Fruit fly (Drosophila melanogaster) whole organism, embryonic: ENCODE data around the gene sa.

Experiments
- Antp ChIP-seq: fragments of 200-800 bp; sonication (Bioruptor generic); optimal IDR thresholded peaks from 3 replicates; lab custom pipeline; 2016; ENCODE audit warnings: missing biosample characterization, missing genetic modification characterization
- Atf-2 ChIP-seq: fragments of 200-800 bp; sonication (Bioruptor generic); optimal IDR thresholded peaks from 2 replicates; lab custom pipeline; 2016; ENCODE audit warnings: missing biosample characterization, missing genetic modification characterization
- CG10321 ChIP-seq: fragments of 200-800 bp; sonication (Bioruptor generic); IDR thresholded peaks from 2 replicates; pipeline ENCODE4 v1.3.6; 2022; ENCODE audit warnings: missing biosample characterization, missing genetic modification characterization
- CG10959 ChIP-seq: fragments of 200-800 bp; sonication (Bioruptor generic); IDR thresholded peaks from 2 replicates; pipeline ENCODE4 v1.3.6; 2022; ENCODE audit warnings: missing biosample characterization, missing genetic modification characterization
- CG12744 ChIP-seq: fragments of 200-800 bp; sonication (Bioruptor generic); optimal IDR thresholded peaks from 2 replicates; lab custom pipeline; 2016; ENCODE audit warnings: missing biosample characterization, missing genetic modification characterization
- CG15479 ChIP-seq: fragments of 200-800 bp; sonication (Bioruptor generic); optimal IDR thresholded peaks from 3 replicates; lab custom pipeline; 2019; ENCODE audit warnings: missing biosample characterization, mild to moderate bottlenecking, missing genetic modification characterization, moderate library complexity
- CG1647 ChIP-seq: fragments of 200-800 bp; sonication (Bioruptor generic); optimal IDR thresholded peaks from 3 replicates; lab custom pipeline; 2016; ENCODE audit warnings: missing biosample characterization, missing genetic modification characterization
- CG16779 ChIP-seq: fragments of 200-800 bp; sonication (Bioruptor generic); IDR thresholded peaks from 2 replicates; pipeline ENCODE4 v1.3.6; 2022; ENCODE audit warnings: missing biosample characterization, missing genetic modification characterization
- CG18476 ChIP-seq: fragments of 200-800 bp; sonication (Bioruptor generic); optimal IDR thresholded peaks from 2 replicates; lab custom pipeline; 2016; ENCODE audit warnings: missing biosample characterization, mild to moderate bottlenecking, missing genetic modification characterization
- CG18764 ChIP-seq: fragments of 200-800 bp; sonication (Bioruptor generic); optimal IDR thresholded peaks from 3 replicates; lab custom pipeline; 2016; ENCODE audit warnings: missing biosample characterization, missing genetic modification characterization
- CG2199 ChIP-seq: fragments of 200-800 bp; sonication (Bioruptor generic); IDR thresholded peaks from 3 replicates; pipeline ENCODE4 v1.3.6; 2022; ENCODE audit warnings: missing biosample characterization, missing genetic modification characterization
- CG3065 ChIP-seq: fragments of 200-800 bp; sonication (Bioruptor generic); optimal IDR thresholded peaks from 2 replicates; lab custom pipeline; 2016; ENCODE audit warnings: missing biosample characterization, missing genetic modification characterization
- CG34422 ChIP-seq: fragments of 200-800 bp; sonication (Bioruptor generic); IDR thresholded peaks from 3 replicates; pipeline ENCODE4 v1.3.6; 2022; ENCODE audit warnings: missing biosample characterization, missing genetic modification characterization
- CG42726 ChIP-seq: fragments of 200-800 bp; sonication (Bioruptor generic); IDR thresholded peaks from 2 replicates; pipeline ENCODE4 v1.3.6; 2022; ENCODE audit warnings: missing biosample characterization, missing genetic modification characterization; ENCODE audit not compliant: partially characterized antibody
- CG4328 ChIP-seq: fragments of 200-800 bp; sonication (Bioruptor generic); optimal IDR thresholded peaks from 3 replicates; lab custom pipeline; 2017; ENCODE audit warnings: missing biosample characterization, missing genetic modification reagents, missing genetic modification characterization
- CG4707 ChIP-seq: fragments of 200-800 bp; sonication (Bioruptor generic); optimal IDR thresholded peaks from 2 replicates; lab custom pipeline; 2018; ENCODE audit warnings: missing biosample characterization, mild to moderate bottlenecking, missing genetic modification characterization, moderate library complexity
- CG6791 ChIP-seq: fragments of 200-800 bp; sonication (Bioruptor generic); IDR thresholded peaks from 3 replicates; pipeline ENCODE4 v1.3.6; 2022; ENCODE audit warnings: missing biosample characterization, missing genetic modification characterization; ENCODE audit not compliant: partially characterized antibody
- CG7271 ChIP-seq: fragments of 200-800 bp; sonication (Bioruptor generic); optimal IDR thresholded peaks from 2 replicates; lab custom pipeline; 2018; ENCODE audit warnings: missing biosample characterization, mild to moderate bottlenecking, missing genetic modification characterization, moderate library complexity
- CoRest ChIP-seq: fragments of 200-800 bp; sonication (Bioruptor generic); optimal IDR thresholded peaks from 3 replicates; lab custom pipeline; 2018; ENCODE audit warnings: missing biosample characterization, mild to moderate bottlenecking, missing genetic modification characterization, moderate library complexity
- Doc2 ChIP-seq: fragments of 200-800 bp; sonication (Bioruptor generic); IDR thresholded peaks from 2 replicates; pipeline ENCODE4 v1.3.6; 2022; ENCODE audit warnings: missing biosample characterization, missing genetic modification characterization
- Eip74EF ChIP-seq, 2 experiments: fragments of 200-800 bp in 1 of 2; fragments of >200 bp in 1 of 2; sonication (Bioruptor generic) in 1 of 2; optimal IDR thresholded peaks; 2 replicates each; lab custom pipeline; 2017 to 2019; ENCODE audit warnings: missing biosample characterization in 2 of 2, missing genetic modification characterization in 2 of 2, mild to moderate bottlenecking in 1 of 2, moderate library complexity in 1 of 2
- Fer3 ChIP-seq: fragments of 200-800 bp; sonication (Bioruptor generic); optimal IDR thresholded peaks from 2 replicates; lab custom pipeline; 2018; ENCODE audit warnings: missing biosample characterization, mild to moderate bottlenecking, missing genetic modification characterization, moderate library complexity
- H2.0 ChIP-seq: fragments of 200-800 bp; sonication (Bioruptor generic); IDR thresholded peaks from 2 replicates; pipeline ENCODE4 v1.3.6; 2022; ENCODE audit warnings: missing biosample characterization, missing genetic modification characterization
- HLHmδ ChIP-seq: fragments of 200-800 bp; sonication (Bioruptor generic); optimal IDR thresholded peaks from 2 replicates; lab custom pipeline; 2018; ENCODE audit warnings: missing biosample characterization, mild to moderate bottlenecking, missing genetic modification characterization, moderate library complexity
- Hr78 ChIP-seq, 2 experiments: fragments of 200-800 bp in 1 of 2; fragments of >200 bp in 1 of 2; sonication (Bioruptor generic) in 1 of 2; optimal IDR thresholded peaks; 2 replicates each; lab custom pipeline; 2017 to 2019; ENCODE audit warnings: missing biosample characterization in 2 of 2, missing genetic modification characterization in 2 of 2, mild to moderate bottlenecking in 1 of 2, moderate library complexity in 1 of 2
- MESR4 ChIP-seq: fragments of 200-800 bp; sonication (Bioruptor generic); optimal IDR thresholded peaks from 2 replicates; lab custom pipeline; 2018; ENCODE audit warnings: missing biosample characterization, mild to moderate bottlenecking, missing genetic modification characterization, moderate library complexity
- Mes4 ChIP-seq: fragments of 200-800 bp; sonication (Bioruptor generic); optimal IDR thresholded peaks from 2 replicates; lab custom pipeline; 2016; ENCODE audit warnings: missing biosample characterization, missing genetic modification characterization
- NC2β ChIP-seq: fragments of 200-800 bp; sonication (Bioruptor generic); optimal IDR thresholded peaks from 2 replicates; lab custom pipeline; 2016; ENCODE audit warnings: missing biosample characterization, missing genetic modification characterization
- Side ChIP-seq: fragments of 200-800 bp; sonication (Bioruptor generic); optimal IDR thresholded peaks from 2 replicates; lab custom pipeline; 2016; ENCODE audit warnings: missing biosample characterization, missing genetic modification characterization
- Spps ChIP-seq: fragments of 200-800 bp; sonication (Bioruptor generic); optimal IDR thresholded peaks from 2 replicates; lab custom pipeline; 2018; ENCODE audit warnings: missing biosample characterization, mild to moderate bottlenecking, missing genetic modification characterization
- al ChIP-seq: fragments of 200-800 bp; sonication (Bioruptor generic); IDR thresholded peaks from 2 replicates; pipeline ENCODE4 v1.3.6; 2022; ENCODE audit warnings: missing biosample characterization, missing genetic modification characterization
- ato ChIP-seq: fragments of 200-800 bp; sonication (Bioruptor generic); IDR thresholded peaks from 2 replicates; pipeline ENCODE4 v1.3.6; 2022; ENCODE audit warnings: missing biosample characterization, missing genetic modification characterization; ENCODE audit not compliant: partially characterized antibody
- cas ChIP-seq: fragments of 200-800 bp; sonication (Bioruptor generic); IDR thresholded peaks from 2 replicates; pipeline ENCODE4 v1.3.6; 2022; ENCODE audit warnings: missing biosample characterization, missing genetic modification characterization
- ci ChIP-seq: fragments of 200-800 bp; sonication (Bioruptor generic); IDR thresholded peaks from 3 replicates; pipeline ENCODE4 v1.3.6; 2022; ENCODE audit warnings: missing biosample characterization, missing genetic modification characterization
- crp ChIP-seq, 2 experiments: fragments of 200-800 bp; sonication (Bioruptor generic); optimal IDR thresholded peaks; 2 replicates in 1 of 2; 3 replicates in 1 of 2; lab custom pipeline; 2017; ENCODE audit warnings: missing biosample characterization in 2 of 2, missing genetic modification characterization in 2 of 2, mild to moderate bottlenecking in 1 of 2, moderate library complexity in 1 of 2
- eyg ChIP-seq: fragments of 200-800 bp; sonication (Bioruptor generic); optimal IDR thresholded peaks from 3 replicates; lab custom pipeline; 2016; ENCODE audit warnings: missing biosample characterization, missing genetic modification characterization
- fru ChIP-seq: fragments of >200 bp; optimal IDR thresholded peaks from 2 replicates; lab custom pipeline; 2017
- ftz-f1 ChIP-seq: fragments of 200-800 bp; sonication (Bioruptor generic); optimal IDR thresholded peaks from 2 replicates; lab custom pipeline; 2016; ENCODE audit warnings: missing biosample characterization, missing genetic modification characterization
- jing ChIP-seq: fragments of 200-800 bp; sonication (Bioruptor generic); optimal IDR thresholded peaks from 2 replicates; lab custom pipeline; 2018; ENCODE audit warnings: missing biosample characterization, mild to moderate bottlenecking, missing genetic modification characterization
- kah ChIP-seq: fragments of 200-800 bp; sonication (Bioruptor generic); optimal IDR thresholded peaks from 2 replicates; lab custom pipeline; 2018; ENCODE audit warnings: missing biosample characterization, mild to moderate bottlenecking, missing genetic modification characterization
- kni ChIP-seq: fragments of 200-800 bp; sonication (Bioruptor generic); optimal IDR thresholded peaks from 3 replicates; lab custom pipeline; 2017; ENCODE audit warnings: mild to moderate bottlenecking, missing biosample characterization, missing genetic modification reagents, missing genetic modification characterization
- lbe ChIP-seq: fragments of 200-800 bp; sonication (Bioruptor generic); optimal IDR thresholded peaks from 2 replicates; lab custom pipeline; 2016; ENCODE audit warnings: missing biosample characterization, mild to moderate bottlenecking, missing genetic modification characterization
- lmd ChIP-seq: fragments of 200-800 bp; sonication (Bioruptor generic); IDR thresholded peaks from 2 replicates; pipeline ENCODE4 v1.3.6; 2022; ENCODE audit warnings: missing biosample characterization, missing genetic modification characterization
- pho ChIP-seq: fragments of 200-800 bp; sonication (Bioruptor generic); optimal IDR thresholded peaks from 2 replicates; lab custom pipeline; 2016; ENCODE audit warnings: missing biosample characterization, missing genetic modification characterization
- sc ChIP-seq, 3 experiments: fragments of >200 bp in 2 of 3; fragments of 200-800 bp in 1 of 3; sonication (Bioruptor generic) in 1 of 3; optimal IDR thresholded peaks; 2 replicates in 2 of 3; 3 replicates in 1 of 3; lab custom pipeline; 2017; ENCODE audit warnings: mild to moderate bottlenecking in 1 of 3, missing biosample characterization in 1 of 3, missing genetic modification characterization in 1 of 3, missing genetic modification reagents in 1 of 3
- schlank ChIP-seq: fragments of 200-800 bp; sonication (Bioruptor generic); optimal IDR thresholded peaks from 2 replicates; lab custom pipeline; 2018; ENCODE audit warnings: missing biosample characterization, mild to moderate bottlenecking, missing genetic modification characterization
- so ChIP-seq: fragments of 200-800 bp; sonication (Bioruptor generic); IDR thresholded peaks from 3 replicates; pipeline ENCODE4 v1.3.6; 2022; ENCODE audit warnings: missing biosample characterization, missing genetic modification characterization
- tx ChIP-seq: fragments of 200-800 bp; sonication (Bioruptor generic); optimal IDR thresholded peaks from 2 replicates; lab custom pipeline; 2016; ENCODE audit warnings: missing biosample characterization, missing genetic modification characterization
- unc-4 ChIP-seq: fragments of 200-800 bp; sonication (Bioruptor generic); IDR thresholded peaks from 2 replicates; pipeline ENCODE4 v1.3.6; 2022; ENCODE audit warnings: missing biosample characterization, missing genetic modification characterization; ENCODE audit not compliant: partially characterized antibody
- usp ChIP-seq: fragments of >200 bp; optimal IDR thresholded peaks from 2 replicates; lab custom pipeline; 2017; ENCODE audit warnings: missing biosample characterization, missing genetic modification characterization

Gene sa

DNA sequence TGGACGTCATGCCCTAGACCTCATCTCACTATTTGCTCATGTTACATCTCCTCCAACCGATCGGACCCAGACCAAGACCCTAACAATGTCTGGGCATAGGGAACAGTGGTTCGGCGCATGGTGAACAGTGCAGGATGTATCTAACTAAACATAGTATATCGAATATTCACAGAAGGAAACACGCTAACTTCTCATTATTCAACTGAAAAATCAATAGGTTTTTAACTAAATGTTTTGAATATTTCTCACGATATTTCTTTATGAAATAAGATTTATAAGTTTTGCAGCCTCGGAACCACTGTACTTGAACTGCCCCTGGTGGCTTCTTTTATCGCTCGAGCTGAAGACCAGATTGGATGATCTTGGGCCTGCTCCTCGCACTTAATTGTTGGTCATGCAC is 47.1 kb upstream of the sa start (continued):
- TF ChIP-seq CG7271 (tag; lab: Kevin White, UChicago): no peak
- no peak for TF ChIP-seq lbe
- TF ChIP-seq CG16779 (GFP tag; lab: Robert Waterston, UW): no peak
- peak; percentile 45; the same call in 1 of the 3 replicates for TF ChIP-seq ci (GFP tag; lab: Robert Waterston, UW)
- TF ChIP-seq Eip74EF (GFP tag; optimal IDR thresholded peaks at IDR 0.05; lab: Kevin White, UChicago): no peak
- peak; percentile 19 for TF ChIP-seq jing
- TF ChIP-seq CG10959 (GFP tag; lab: Robert Waterston, UW): peak; percentile 79
- peak; percentile 23 for TF ChIP-seq CG18476 (GFP tag; lab: Kevin White, UChicago)
- no peak for TF ChIP-seq Fer3 (tag; lab: Kevin White, UChicago)
- TF ChIP-seq Mes4 (GFP tag; lab: Kevin White, UChicago): peak; percentile 23
- no peak for TF ChIP-seq fru (lab: Kevin White, UChicago)
- TF ChIP-seq NC2β: peak; percentile 77
- peak; percentile 48; the same call in 1 of the 3 replicates for TF ChIP-seq so (GFP tag; lab: Robert Waterston, UW)
- TF ChIP-seq al: no peak
- TF ChIP-seq CG1647: no peak
- TF ChIP-seq CG10321 (GFP tag; lab: Robert Waterston, UW): no peak
- TF ChIP-seq eyg: no peak
- no peak for TF ChIP-seq usp (GFP tag; lab: Kevin White, UChicago)
- TF ChIP-seq H2.0 (GFP tag; lab: Robert Waterston, UW): peak; percentile 38
- TF ChIP-seq Atf-2 (GFP tag; lab: Kevin White, UChicago): peak; percentile 31
- no peak for TF ChIP-seq CG3065 (GFP tag; lab: Kevin White, UChicago)
- TF ChIP-seq Side: peak; percentile 63
- peak; percentile 22 for TF ChIP-seq CG18764 (GFP tag; lab: Kevin White, UChicago)
- TF ChIP-seq CG2199 (GFP tag; lab: Robert Waterston, UW): no peak
- no peak for TF ChIP-seq cas (GFP tag; lab: Robert Waterston, UW)
- TF ChIP-seq sc (optimal IDR thresholded peaks at IDR 0.05; lab: Kevin White, UChicago): no peak
- TF ChIP-seq sc (GFP tag; optimal IDR thresholded peaks at IDR 0.05; lab: Kevin White, UChicago): peak; percentile 34
- no peak for TF ChIP-seq CG6791
- no peak for TF ChIP-seq CG34422 (GFP tag; lab: Robert Waterston, UW)
- TF ChIP-seq CG15479 (GFP tag; lab: Kevin White, UChicago): no peak
- TF ChIP-seq CG42726 (GFP tag; lab: Robert Waterston, UW): no peak
- no peak for TF ChIP-seq ftz-f1 (GFP tag; lab: Kevin White, UChicago)
- no peak for TF ChIP-seq CG12744 (GFP tag; lab: Kevin White, UChicago)
- no peak for TF ChIP-seq kni (GFP tag; lab: Kevin White, UChicago)
- no peak for TF ChIP-seq CG4707 (GFP tag; lab: Kevin White, UChicago)
- no peak for TF ChIP-seq schlank
- no peak for TF ChIP-seq unc-4 (GFP tag; lab: Robert Waterston, UW)
- no peak for TF ChIP-seq Doc2 (GFP tag; lab: Robert Waterston, UW)
- peak; percentile 65 for TF ChIP-seq Antp (GFP tag; lab: Kevin White, UChicago)
- TF ChIP-seq ato (GFP tag; lab: Robert Waterston, UW): no peak
- TF ChIP-seq crp (GFP tag; optimal IDR thresholded peaks at IDR 0.05; lab: Kevin White, UChicago): no peak
- no peak for TF ChIP-seq CG4328
- TF ChIP-seq pho: no peak
- TF ChIP-seq tx (GFP tag; lab: Kevin White, UChicago): no peak
- TF ChIP-seq MESR4: no peak
- no peak for TF ChIP-seq HLHmδ (GFP tag; lab: Kevin White, UChicago)
- TF ChIP-seq CoRest: peak; percentile 15
- peak; percentile 71 for TF ChIP-seq Spps (tag; lab: Kevin White, UChicago)
- TF ChIP-seq lmd: no peak
- TF ChIP-seq kah (GFP tag; lab: Kevin White, UChicago): no peak
- TF ChIP-seq Hr78 (GFP tag; optimal IDR thresholded peaks at IDR 0.05; lab: Kevin White, UChicago): peak in 1 of 2 experiments; percentile 69
